Worm (Caenorhabditis elegans): ENCODE results near the gene cank-26.

DNA sequence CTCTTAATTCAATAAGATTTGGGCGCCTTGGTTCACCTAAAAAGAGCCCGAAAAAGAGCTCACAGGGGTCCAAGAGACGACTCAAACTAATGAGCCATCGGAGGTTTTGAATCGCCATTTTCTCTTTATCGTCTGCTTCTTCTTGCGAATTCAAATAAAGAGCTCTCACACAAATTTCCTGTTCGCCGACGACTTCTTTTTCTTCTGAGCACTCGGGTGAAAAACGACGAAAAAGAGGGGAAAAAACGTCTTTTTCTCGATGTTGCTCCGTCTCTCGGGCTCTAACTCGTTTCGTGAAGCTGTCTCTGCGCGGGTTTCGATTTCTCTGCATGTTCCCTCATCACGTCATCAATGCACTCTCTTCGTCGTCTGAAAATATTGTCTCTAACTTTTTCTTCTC, 26.4 kb downstream of the cank-26 start:
- TF ChIP-seq lin-39 (tag; optimal IDR thresholded peaks at IDR 0.05), result no peak
- TF ChIP-seq snpc-4 (tag; optimal IDR thresholded peaks at IDR 0.05), result no peak
- TF ChIP-seq pqm-1 (tag; optimal IDR thresholded peaks at IDR 0.05), result no peak
- no peak for TF ChIP-seq unc-98 (GFP tag; IDR thresholded peaks at IDR 0.05)
- no peak for TF ChIP-seq zag-1 (tag; optimal IDR thresholded peaks at IDR 0.05)
- TF ChIP-seq lir-3 (tag; optimal IDR thresholded peaks at IDR 0.05; ENCODE audit: poor library complexity), result no peak
